Worm (Caenorhabditis elegans) whole organism, L1 larva: ENCODE measurements around the gene F23D12.3.
A peak's percentile ranks its signal among the peaks of the same experiment; 100 is the strongest.

Experiments
- aha-1 ChIP-seq: fragments of 150-350 bp; optimal IDR thresholded peaks from 2 replicates; lab custom pipeline; 2014; ENCODE audit warnings: missing biosample characterization, missing genetic modification characterization
- aly-2 ChIP-seq: fragments of 150-350 bp; optimal IDR thresholded peaks from 2 replicates; lab custom pipeline; 2014; ENCODE audit warnings: missing biosample characterization, missing genetic modification characterization
- ama-1 ChIP-seq: fragments of 150-350 bp; optimal IDR thresholded peaks from 2 replicates; lab custom pipeline; 2014
- blmp-1 ChIP-seq: fragments of 150-350 bp; optimal IDR thresholded peaks from 2 replicates; lab custom pipeline; 2014; ENCODE audit warnings: missing biosample characterization, missing genetic modification characterization
- ceh-63 ChIP-seq: fragments of 200-800 bp; sonication (Bioruptor generic); optimal IDR thresholded peaks from 2 replicates; lab custom pipeline; 2018; ENCODE audit warnings: mild to moderate bottlenecking, missing genetic modification characterization, missing compliant biosample characterization
- ceh-82 ChIP-seq, 3 experiments: fragments of 150-350 bp in 1 of 3; sonication (generic microtip) in 2 of 3; optimal IDR thresholded peaks; 2 replicates each; lab custom pipeline; 2014 to 2017; ENCODE audit warnings: missing biosample characterization in 3 of 3, missing genetic modification characterization in 3 of 3
- ceh-88 ChIP-seq: fragments of 200-800 bp; sonication (Bioruptor generic); IDR thresholded peaks from 2 replicates; pipeline ENCODE4 v1.3.6; 2022; ENCODE audit warnings: missing genetic modification characterization, missing compliant biosample characterization
- ceh-90 ChIP-seq: sonication (generic microtip); optimal IDR thresholded peaks from 2 replicates; lab custom pipeline; 2016; ENCODE audit warnings: missing genetic modification characterization, missing compliant biosample characterization
- dpl-1 ChIP-seq, 3 experiments: fragments of 150-350 bp in 2 of 3; sonication (generic microtip) in 1 of 3; optimal IDR thresholded peaks; 2 replicates each; lab custom pipeline; 2014 to 2017; ENCODE audit warnings: missing biosample characterization in 3 of 3, missing genetic modification characterization in 3 of 3, missing genetic modification reagents in 3 of 3
- efl-1 ChIP-seq, 4 experiments: fragments of 150-350 bp; optimal IDR thresholded peaks in 3 of 4; peaks in 1 of 4; 1 replicate in 1 of 4; 2 replicates in 3 of 4; lab custom pipeline; 2014; ENCODE audit warnings: missing biosample characterization in 2 of 4, missing genetic modification characterization in 2 of 4, missing genetic modification reagents in 2 of 4
- egl-13 ChIP-seq: sonication (generic microtip); optimal IDR thresholded peaks from 2 replicates; lab custom pipeline; 2016; ENCODE audit warnings: missing genotype, missing genetic modification reagents, missing genetic modification characterization, missing compliant biosample characterization
- elt-2 ChIP-seq: sonication (generic microtip); optimal IDR thresholded peaks from 2 replicates; lab custom pipeline; 2016; ENCODE audit warnings: missing genetic modification characterization, mild to moderate bottlenecking, inconsistent platforms, missing compliant biosample characterization, missing genetic modification reagents
- fkh-8 ChIP-seq: sonication (generic microtip); optimal IDR thresholded peaks from 2 replicates; lab custom pipeline; 2016; ENCODE audit warnings: mild to moderate bottlenecking, missing genetic modification characterization, missing compliant biosample characterization
- hlh-4 ChIP-seq: sonication (generic microtip); optimal IDR thresholded peaks from 2 replicates; lab custom pipeline; 2016; ENCODE audit warnings: mild to moderate bottlenecking, missing genetic modification characterization, missing compliant biosample characterization
- jun-1 ChIP-seq: fragments of 150-350 bp; optimal IDR thresholded peaks from 2 replicates; lab custom pipeline; 2014; ENCODE audit warnings: missing biosample characterization, missing genetic modification reagents, missing genetic modification characterization
- lin-15B ChIP-seq: fragments of 150-350 bp; sonication (generic microtip); optimal IDR thresholded peaks from 3 replicates; lab custom pipeline; 2014; ENCODE audit warnings: missing biosample characterization, missing genetic modification characterization
- lin-35 ChIP-seq, 2 experiments: fragments of 150-350 bp; optimal IDR thresholded peaks; 2 replicates each; lab custom pipeline; 2014; ENCODE audit warnings: missing biosample characterization in 2 of 2, missing genetic modification characterization in 2 of 2, missing genetic modification reagents in 2 of 2
- lin-39 ChIP-seq: fragments of 150-350 bp; optimal IDR thresholded peaks from 2 replicates; lab custom pipeline; 2014; ENCODE audit warnings: missing biosample characterization, missing genetic modification reagents, missing genetic modification characterization
- lir-3 ChIP-seq: sonication (generic microtip); optimal IDR thresholded peaks from 2 replicates; lab custom pipeline; 2016; ENCODE audit warnings: mild to moderate bottlenecking, missing genetic modification characterization, moderate library complexity, missing compliant biosample characterization; ENCODE audit not compliant: poor library complexity
- mef-2 ChIP-seq: fragments of 150-350 bp; optimal IDR thresholded peaks from 2 replicates; lab custom pipeline; 2014; ENCODE audit warnings: missing biosample characterization, missing genetic modification characterization
- nhr-19 ChIP-seq: fragments of 200-800 bp; sonication (Bioruptor generic); conservative IDR thresholded peaks from 2 replicates; pipeline ENCODE4 v1.3.6; 2022; ENCODE audit warnings: missing genetic modification characterization, missing compliant biosample characterization
- nhr-76 ChIP-seq: sonication (generic microtip); optimal IDR thresholded peaks from 2 replicates; lab custom pipeline; 2017; ENCODE audit warnings: missing biosample characterization, missing genetic modification characterization
- nhr-84 ChIP-seq: sonication (generic microtip); optimal IDR thresholded peaks from 2 replicates; lab custom pipeline; 2017; ENCODE audit warnings: missing biosample characterization, missing genetic modification characterization
- nhr-90 ChIP-seq: sonication (generic microtip); optimal IDR thresholded peaks from 2 replicates; lab custom pipeline; 2016; ENCODE audit warnings: mild to moderate bottlenecking, missing genetic modification characterization, missing compliant biosample characterization; ENCODE audit not compliant: poor library complexity
- pag-3 ChIP-seq: sonication (generic microtip); optimal IDR thresholded peaks from 2 replicates; lab custom pipeline; 2017; ENCODE audit warnings: missing genetic modification characterization, mild to moderate bottlenecking, missing compliant biosample characterization, antibody characterized with exemption, borderline replicate concordance; ENCODE audit not compliant: insufficient read depth
- pax-3 ChIP-seq: fragments of 200-800 bp; sonication (Bioruptor generic); optimal IDR thresholded peaks from 2 replicates; lab custom pipeline; 2018; ENCODE audit warnings: mild to moderate bottlenecking, missing genetic modification characterization, moderate library complexity, missing compliant biosample characterization
- snpc-4 ChIP-seq: fragments of 150-350 bp; optimal IDR thresholded peaks from 2 replicates; lab custom pipeline; 2014; ENCODE audit warnings: missing biosample characterization, missing genetic modification characterization
- snu-23 ChIP-seq: sonication (generic microtip); optimal IDR thresholded peaks from 2 replicates; lab custom pipeline; 2016; ENCODE audit warnings: missing genetic modification characterization, missing compliant biosample characterization
- sox-4 ChIP-seq: sonication (generic microtip); optimal IDR thresholded peaks from 2 replicates; lab custom pipeline; 2016; ENCODE audit warnings: missing genetic modification characterization, missing compliant biosample characterization
- sup-37 ChIP-seq: fragments of 200-800 bp; sonication (Bioruptor generic); optimal IDR thresholded peaks from 2 replicates; lab custom pipeline; 2018; ENCODE audit warnings: mild to moderate bottlenecking, missing genetic modification characterization, missing compliant biosample characterization
- unc-130 ChIP-seq: fragments of 150-350 bp; optimal IDR thresholded peaks from 2 replicates; lab custom pipeline; 2017; ENCODE audit warnings: missing biosample characterization, missing genetic modification characterization, inconsistent platforms
- unc-98 ChIP-seq: fragments of 200-800 bp; sonication (Bioruptor generic); IDR thresholded peaks from 2 replicates; pipeline ENCODE4 v1.3.6; 2022; ENCODE audit warnings: missing genetic modification characterization, missing compliant biosample characterization
- xbp-1 ChIP-seq: sonication (generic microtip); optimal IDR thresholded peaks from 2 replicates; lab custom pipeline; 2016; ENCODE audit warnings: missing genetic modification characterization, missing compliant biosample characterization
- ztf-4 ChIP-seq: fragments of 150-350 bp; optimal IDR thresholded peaks from 2 replicates; lab custom pipeline; 2014; ENCODE audit warnings: missing biosample characterization, missing genetic modification characterization

The F23D12.3 gene

ce11 chrX:14460412-14460811 lies 18.0 kb downstream of the F23D12.3 start, which contains the start of gene Y66C5A.2:
Y66C5A.2 (plus strand) TSS chrX:14460712.
- TF ChIP-seq aha-1 (tag; lab: Kevin White, UChicago) (no peak), nhr-76 (no peak)

ce11 chrX:14464513-14464912 lies 22.1 kb downstream of the F23D12.3 start, which contains the start of gene M163.7:
M163.7 (plus strand) TSS chrX:14464813.
- TF ChIP-seq lin-39: no peak

ce11 chrX:14465593-14465992 lies 23.2 kb downstream of the F23D12.3 start, which contains the start of gene M163.22:
M163.22 (plus strand) TSS chrX:14465893.
- TF ChIP-seq efl-1 (optimal IDR thresholded peaks at IDR 0.05; lab: Kevin White, UChicago) (no peak), efl-1 (GFP tag; optimal IDR thresholded peaks at IDR 0.05 in 1 of 2; lab: Kevin White, UChicago) (peak in 1 of 2 experiments; percentile 68), ama-1 (no peak)

- TF ChIP-seq lir-3 (tag; lab: Kevin White, UChicago) (no peak), ztf-4 (no peak), snpc-4 (tag; lab: Kevin White, UChicago) (no peak), lin-35 (GFP tag; optimal IDR thresholded peaks at IDR 0.05; lab: Kevin White, UChicago) (no peak), ceh-88 (no peak), nhr-19 (GFP tag; lab: Robert Waterston, UW) (no peak), ceh-82 (tag; optimal IDR thresholded peaks at IDR 0.05; lab: Kevin White, UChicago) (no peak)
These were observed 24.1 kb downstream of the F23D12.3 start, which contains the start of gene M163.21 for ce11 chrX:14466532-14466931. M163.21 (plus strand) TSS chrX:14466832.

ce11 chrX:14469284-14469683 lies 26.9 kb downstream of the F23D12.3 start, which contains the start of gene M163.9:
M163.9 (plus strand) TSS chrX:14469584.
- TF ChIP-seq pax-3 (tag; lab: Kevin White, UChicago): no peak
- TF ChIP-seq mef-2 (tag; lab: Kevin White, UChicago): no peak
- TF ChIP-seq blmp-1 (tag; lab: Kevin White, UChicago): no peak
- TF ChIP-seq nhr-84 (tag; lab: Kevin White, UChicago): no peak
- no peak for TF ChIP-seq snu-23 (GFP tag; lab: Kevin White, UChicago)
- TF ChIP-seq sup-37: no peak
- no peak for TF ChIP-seq egl-13 (tag; lab: Kevin White, UChicago)
- TF ChIP-seq lin-39: no peak
- no peak for TF ChIP-seq aly-2 (tag; lab: Kevin White, UChicago)
- no peak for TF ChIP-seq fkh-8 (tag; lab: Kevin White, UChicago)
- TF ChIP-seq unc-98 (GFP tag; lab: Robert Waterston, UW): no peak
- TF ChIP-seq xbp-1: no peak
- no peak for TF ChIP-seq pag-3 (tag; lab: Kevin White, UChicago)
- no peak for TF ChIP-seq sox-4 (tag; lab: Kevin White, UChicago)

ce11 chrX:14470687-14471086 lies 28.3 kb downstream of the F23D12.3 start, which contains the start of gene M163.10:
M163.10 (plus strand) TSS chrX:14470987.
- TF ChIP-seq xbp-1: no peak
- TF ChIP-seq dpl-1 (GFP tag; optimal IDR thresholded peaks at IDR 0.05; lab: Kevin White, UChicago): no peak
- no peak for TF ChIP-seq hlh-4
- TF ChIP-seq elt-2: no peak
- TF ChIP-seq unc-98 (GFP tag; lab: Robert Waterston, UW): no peak
- TF ChIP-seq snpc-4 (tag; lab: Kevin White, UChicago): no peak
- TF ChIP-seq unc-130 (tag; lab: Kevin White, UChicago): no peak
- no peak for TF ChIP-seq ceh-63 (GFP tag; lab: Kevin White, UChicago)
- no peak for TF ChIP-seq lin-15B (tag; lab: Kevin White, UChicago)
- TF ChIP-seq nhr-90 (tag; lab: Kevin White, UChicago): no peak
- no peak for TF ChIP-seq ceh-90 (tag; lab: Kevin White, UChicago)
- no peak for TF ChIP-seq jun-1
